Worm (Caenorhabditis elegans) whole organism, late embryonic: ENCODE measurements around the gene T05A7.1.

Experiments used
- ets-4 ChIP-seq: sonication (generic microtip); optimal IDR thresholded peaks from 2 replicates; lab custom pipeline; 2016; ENCODE audit warnings: missing genetic modification characterization, missing compliant biosample characterization
- nfya-1 ChIP-seq: sonication (generic microtip); optimal IDR thresholded peaks from 2 replicates; lab custom pipeline; 2017; ENCODE audit warnings: missing genetic modification characterization, mild to moderate bottlenecking, missing compliant biosample characterization, antibody characterized with exemption, moderate library complexity
- pax-1 ChIP-seq: fragments of 150-350 bp; optimal IDR thresholded peaks from 2 replicates; lab custom pipeline; 2014; ENCODE audit warnings: missing biosample characterization, missing genetic modification characterization
- sdc-2 ChIP-seq: sonication (generic microtip); optimal IDR thresholded peaks from 2 replicates; lab custom pipeline; 2016; ENCODE audit warnings: missing genotype, missing genetic modification characterization, missing compliant biosample characterization
- tbx-2 ChIP-seq: sonication (generic microtip); optimal IDR thresholded peaks from 2 replicates; lab custom pipeline; 2016; ENCODE audit warnings: missing genetic modification characterization, missing compliant biosample characterization
- tbx-7 ChIP-seq: sonication (generic microtip); optimal IDR thresholded peaks from 2 replicates; lab custom pipeline; 2016; ENCODE audit warnings: missing genotype, missing genetic modification characterization, missing compliant biosample characterization

- TF ChIP-seq nfya-1 (tag; lab: Kevin White, UChicago) (no peak), tbx-2 (no peak), tbx-7 (tag; lab: Kevin White, UChicago) (no peak), pax-1 (tag; lab: Kevin White, UChicago) (no peak), ets-4 (tag; lab: Kevin White, UChicago) (no peak), sdc-2 (no peak)
Measured at ce11 chrII:4655834-4656233, 22.2 kb upstream of the T05A7.1 start, which contains the start of gene fut-6.
